Worm (Caenorhabditis elegans) whole organism, L1 larva: Measurements from ENCODE around the gene T25B9.11.

Experiments used
- ama-1 ChIP-seq: fragments of 150-350 bp; optimal IDR thresholded peaks from 2 replicates; lab custom pipeline; 2014
- elt-3 ChIP-seq, 6 experiments: fragments of 150-350 bp in 1 of 6; sonication (generic microtip); optimal IDR thresholded peaks; 2 replicates each; lab custom pipeline; 2017 to 2018; ENCODE audit warnings: missing biosample characterization in 6 of 6, missing genetic modification characterization in 6 of 6, inconsistent platforms in 1 of 6
- lir-3 ChIP-seq: sonication (generic microtip); optimal IDR thresholded peaks from 2 replicates; lab custom pipeline; 2016; ENCODE audit warnings: mild to moderate bottlenecking, missing genetic modification characterization, moderate library complexity, missing compliant biosample characterization; ENCODE audit not compliant: poor library complexity
- mdl-1 ChIP-seq, 2 experiments: fragments of 150-350 bp; optimal IDR thresholded peaks; 2 replicates each; lab custom pipeline; 2014 to 2017; ENCODE audit warnings: missing biosample characterization in 2 of 2, missing genetic modification characterization in 2 of 2, inconsistent platforms in 1 of 2
- mep-1 ChIP-seq: fragments of 150-350 bp; optimal IDR thresholded peaks from 2 replicates; lab custom pipeline; 2014; ENCODE audit warnings: missing biosample characterization, missing genetic modification characterization
- nhr-20 ChIP-seq: sonication (generic microtip); optimal IDR thresholded peaks from 2 replicates; lab custom pipeline; 2016; ENCODE audit warnings: mild to moderate bottlenecking, missing genetic modification characterization, missing compliant biosample characterization
- nhr-76 ChIP-seq: sonication (generic microtip); optimal IDR thresholded peaks from 2 replicates; lab custom pipeline; 2017; ENCODE audit warnings: missing biosample characterization, missing genetic modification characterization
- nhr-77 ChIP-seq: fragments of 150-350 bp; optimal IDR thresholded peaks from 2 replicates; lab custom pipeline; 2014; ENCODE audit warnings: missing biosample characterization, missing genetic modification characterization
- pag-3 ChIP-seq: sonication (generic microtip); optimal IDR thresholded peaks from 2 replicates; lab custom pipeline; 2017; ENCODE audit warnings: missing genetic modification characterization, mild to moderate bottlenecking, missing compliant biosample characterization, antibody characterized with exemption, borderline replicate concordance; ENCODE audit not compliant: insufficient read depth
- snpc-4 ChIP-seq: fragments of 150-350 bp; optimal IDR thresholded peaks from 2 replicates; lab custom pipeline; 2014; ENCODE audit warnings: missing biosample characterization, missing genetic modification characterization

- no peak for TF ChIP-seq mep-1 (tag; lab: Kevin White, UChicago)
- no peak for TF ChIP-seq pag-3 (tag; lab: Kevin White, UChicago)
- TF ChIP-seq ama-1: no peak
- no peak for TF ChIP-seq nhr-77 (tag; lab: Kevin White, UChicago)
- TF ChIP-seq mdl-1 (tag; optimal IDR thresholded peaks at IDR 0.05; lab: Kevin White, UChicago): no peak
- TF ChIP-seq elt-3 (tag; optimal IDR thresholded peaks at IDR 0.05; lab: Kevin White, UChicago): no peak
- TF ChIP-seq snpc-4: no peak
- no peak for TF ChIP-seq nhr-76 (tag; lab: Kevin White, UChicago)
- no peak for TF ChIP-seq lir-3 (tag; lab: Kevin White, UChicago)
- TF ChIP-seq nhr-20: no peak
Observed at ce11 chrIV:10765053-10765452, 747 bp downstream of the T25B9.11 start, which contains the start of gene T25B9.12.
